Fruit fly (Drosophila melanogaster): ENCODE results near the gene CG11629.

dm6 chr2L:21887582-21887981, 10.5 kb downstream of the CG11629 start:
- no peak for TF ChIP-seq EcR (GFP tag; optimal IDR thresholded peaks at IDR 0.05)
- no peak for TF ChIP-seq CG14655 (GFP tag; optimal IDR thresholded peaks at IDR 0.05)
- TF ChIP-seq CG13204 (GFP tag; optimal IDR thresholded peaks at IDR 0.05), result no peak
- no peak for TF ChIP-seq CG10348 (GFP tag; IDR thresholded peaks at IDR 0.05)
- no peak for TF ChIP-seq CG34367 (tag; optimal IDR thresholded peaks at IDR 0.05)
- no peak for TF ChIP-seq rn (GFP tag; IDR thresholded peaks at IDR 0.05)
- no peak for TF ChIP-seq Pif1B (GFP tag; optimal IDR thresholded peaks at IDR 0.05)
- TF ChIP-seq CG8301 (tag; optimal IDR thresholded peaks at IDR 0.05), result no peak
- TF ChIP-seq CG15710 (tag; optimal IDR thresholded peaks at IDR 0.05), result no peak
- no peak for TF ChIP-seq Ets98B (GFP tag; IDR thresholded peaks at IDR 0.05)
- TF ChIP-seq CG8159 (tag; optimal IDR thresholded peaks at IDR 0.05), result no peak

Data from whole organism, pupa.